Fruit fly (Drosophila melanogaster) whole organism, embryonic: Measurements from ENCODE around the gene CG14005.

Source experiments
- C15 ChIP-seq: fragments of 200-800 bp; sonication (Bioruptor generic); IDR thresholded peaks from 3 replicates; pipeline ENCODE4 v1.3.6; 2022; ENCODE audit warnings: missing biosample characterization, missing genetic modification characterization
- CG10462 ChIP-seq: fragments of 200-800 bp; sonication (Bioruptor generic); optimal IDR thresholded peaks from 2 replicates; lab custom pipeline; 2016; ENCODE audit warnings: missing biosample characterization, missing genetic modification characterization
- CTCF ChIP-seq: fragments of 200-800 bp; sonication (Bioruptor generic); optimal IDR thresholded peaks from 2 replicates; lab custom pipeline; 2017; ENCODE audit warnings: missing biosample characterization, mild to moderate bottlenecking, missing genetic modification characterization, moderate library complexity
- Hmr ChIP-seq: fragments of 200-800 bp; sonication (Bioruptor generic); optimal IDR thresholded peaks from 3 replicates; lab custom pipeline; 2017; ENCODE audit warnings: mild to moderate bottlenecking, missing biosample characterization, missing genetic modification reagents, missing genetic modification characterization
- Med ChIP-seq: fragments of 200-800 bp; sonication (Bioruptor generic); peaks from one replicate; lab custom pipeline; 2016; ENCODE audit warnings: missing biosample characterization, missing genetic modification characterization, mild to moderate bottlenecking, inconsistent platforms, moderate library complexity
- TFAM ChIP-seq: fragments of 200-800 bp; sonication (Bioruptor generic); optimal IDR thresholded peaks from 2 replicates; lab custom pipeline; 2017; ENCODE audit warnings: missing biosample characterization, missing genetic modification characterization, inconsistent platforms
- mam ChIP-seq: fragments of 200-800 bp; sonication (Bioruptor generic); optimal IDR thresholded peaks from 3 replicates; lab custom pipeline; 2016; ENCODE audit warnings: missing biosample characterization, missing genetic modification characterization
- run ChIP-seq: fragments of 200-800 bp; sonication (Bioruptor generic); optimal IDR thresholded peaks from 3 replicates; lab custom pipeline; 2018; ENCODE audit warnings: missing biosample characterization, mild to moderate bottlenecking, missing genetic modification characterization

DNA sequence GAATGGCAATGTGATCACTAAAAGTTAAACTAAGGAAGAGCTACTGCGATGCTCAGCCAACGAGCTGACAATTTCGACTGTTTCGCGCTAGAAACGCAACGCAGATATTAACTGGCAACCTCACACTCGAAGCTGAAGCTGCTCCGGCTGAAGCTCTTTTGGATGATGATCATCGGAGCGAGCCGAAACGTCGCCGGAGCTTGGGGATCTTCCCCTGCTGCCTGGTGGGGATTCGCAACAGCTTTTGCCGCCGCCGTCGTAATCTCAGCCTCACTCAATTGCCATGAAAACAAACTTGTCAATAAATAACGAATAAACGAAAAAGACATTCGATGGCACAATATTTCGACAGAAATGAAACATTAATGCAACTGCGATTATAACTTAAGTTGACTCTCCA, 35.7 kb downstream of the CG14005 start, which contains the start of gene obst-E:
- TF ChIP-seq Med (GFP tag; lab: Kevin White, UChicago) = peak; percentile 19
- TF ChIP-seq Hmr = no peak
- TF ChIP-seq run (tag; lab: Kevin White, UChicago) = no peak
- no peak for TF ChIP-seq CG10462
- TF ChIP-seq mam = no peak
- TF ChIP-seq TFAM (GFP tag; lab: Kevin White, UChicago) = no peak
- no peak for TF ChIP-seq C15 (GFP tag; lab: Robert Waterston, UW)
- TF ChIP-seq CTCF = no peak
